Fruit fly (Drosophila melanogaster): ENCODE results near the gene Or33a.

Gene Or33a

DNA sequence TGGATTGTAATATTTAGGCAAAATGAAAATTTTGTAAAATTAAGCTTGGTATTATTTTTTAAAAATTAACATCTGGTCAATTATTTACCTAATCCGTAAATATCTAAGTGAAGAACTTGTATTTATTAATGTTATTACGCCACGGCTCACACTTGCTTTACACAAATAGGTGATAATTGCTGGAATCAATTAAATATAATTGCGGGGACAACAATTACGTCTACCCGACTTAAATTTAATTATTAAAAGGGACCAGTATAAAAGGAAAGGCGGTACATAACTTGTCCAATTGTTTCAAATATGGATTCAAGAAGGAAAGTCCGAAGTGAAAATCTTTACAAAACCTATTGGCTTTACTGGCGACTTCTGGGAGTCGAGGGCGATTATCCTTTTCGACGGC lies at the start of gene Or33a:
TSS of gene Or33a (plus strand) at position 301 of the 400 bp plus-strand sequence.
- TF ChIP-seq CTCF (optimal IDR thresholded peaks at IDR 0.05), result no peak
- TF ChIP-seq CG8478 (optimal IDR thresholded peaks at IDR 0.05), result no peak

DNA sequence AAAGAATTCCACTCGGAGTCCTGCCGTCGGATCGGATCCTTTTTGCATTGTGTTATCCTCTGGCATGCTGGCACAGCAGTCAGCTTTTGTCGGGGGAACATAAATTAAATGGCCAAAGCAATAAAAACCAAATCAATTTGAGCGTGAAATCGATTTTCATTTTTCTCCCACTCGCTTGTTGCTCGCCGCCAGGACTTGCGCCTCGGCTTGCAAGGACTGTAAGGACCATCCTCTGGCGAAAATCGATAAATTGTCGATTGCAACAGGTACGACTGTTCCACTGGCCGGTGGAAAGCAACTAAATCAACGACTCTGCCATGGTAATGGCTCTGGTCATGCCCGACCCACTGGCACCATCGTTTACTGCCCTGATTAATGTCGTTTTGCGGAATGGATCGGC lies 41.0 kb upstream of the Or33a start:
- no peak for TF ChIP-seq CG8478 (optimal IDR thresholded peaks at IDR 0.05)
- no peak for TF ChIP-seq CTCF (optimal IDR thresholded peaks at IDR 0.05)

DNA sequence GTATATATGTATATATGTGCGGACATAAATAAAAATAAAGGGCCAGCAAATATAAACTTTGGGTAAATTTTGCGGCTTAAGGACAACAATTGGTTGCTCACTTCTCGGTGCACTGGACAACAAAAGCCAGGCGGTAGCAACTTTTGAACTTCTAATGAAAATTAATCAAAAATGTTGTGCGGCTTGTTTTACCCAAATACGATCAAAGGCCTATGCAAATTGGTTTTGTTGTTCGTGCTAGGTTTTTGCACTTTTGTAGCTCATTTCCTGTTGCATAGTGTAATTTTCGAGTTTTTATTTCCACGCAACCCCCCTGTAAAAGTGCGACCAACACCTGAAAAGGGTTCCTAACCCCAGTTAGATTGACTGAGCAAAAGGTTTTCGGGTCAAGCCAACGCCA lies 31.8 kb upstream of the Or33a start:
- TF ChIP-seq CTCF (optimal IDR thresholded peaks at IDR 0.05) (no peak), CG8478 (optimal IDR thresholded peaks at IDR 0.05) (no peak)

DNA sequence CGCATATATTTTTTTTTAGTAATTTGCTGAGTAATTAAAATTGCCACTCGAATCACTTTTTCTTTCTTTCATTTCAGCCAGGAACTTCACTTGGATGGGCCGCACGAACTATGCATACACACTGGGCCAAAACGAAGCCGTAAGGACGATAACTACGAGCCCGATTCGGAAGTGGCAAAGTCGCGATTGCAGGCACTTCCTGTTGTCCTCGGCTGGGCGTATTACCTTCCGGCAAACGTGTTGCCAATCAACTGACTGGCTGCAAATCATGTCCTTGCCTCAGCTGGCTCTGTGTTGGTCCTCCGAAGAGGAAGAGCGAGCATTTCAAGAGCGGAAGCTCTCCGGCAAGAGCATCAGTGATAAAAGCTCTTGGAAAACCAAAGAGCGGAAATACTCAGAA lies 31.0 kb upstream of the Or33a start:
- TF ChIP-seq CG8478 (optimal IDR thresholded peaks at IDR 0.05), result no peak

DNA sequence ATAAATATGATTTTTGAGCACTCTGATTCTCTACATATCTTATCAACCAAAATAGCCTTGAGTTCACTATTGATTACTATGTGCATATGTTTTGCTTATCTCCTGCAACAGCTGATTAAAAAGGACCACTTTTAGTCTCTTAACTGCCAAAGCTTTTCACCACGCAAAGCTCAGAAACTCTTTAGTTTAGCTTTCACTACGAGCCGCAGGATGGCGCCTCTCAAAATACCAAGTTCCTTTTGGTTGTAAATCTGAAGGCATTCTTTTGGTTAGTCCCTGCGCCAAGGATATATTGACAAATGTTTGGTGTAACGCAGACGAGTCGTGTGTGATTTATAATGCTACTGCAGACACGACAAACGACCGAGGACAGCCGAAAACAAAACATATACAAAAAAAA lies 30.1 kb upstream of the Or33a start:
- no peak for TF ChIP-seq CG8478 (optimal IDR thresholded peaks at IDR 0.05)
- peak in 1 of 2 experiments; percentile 14 for TF ChIP-seq CTCF (optimal IDR thresholded peaks at IDR 0.05)

DNA sequence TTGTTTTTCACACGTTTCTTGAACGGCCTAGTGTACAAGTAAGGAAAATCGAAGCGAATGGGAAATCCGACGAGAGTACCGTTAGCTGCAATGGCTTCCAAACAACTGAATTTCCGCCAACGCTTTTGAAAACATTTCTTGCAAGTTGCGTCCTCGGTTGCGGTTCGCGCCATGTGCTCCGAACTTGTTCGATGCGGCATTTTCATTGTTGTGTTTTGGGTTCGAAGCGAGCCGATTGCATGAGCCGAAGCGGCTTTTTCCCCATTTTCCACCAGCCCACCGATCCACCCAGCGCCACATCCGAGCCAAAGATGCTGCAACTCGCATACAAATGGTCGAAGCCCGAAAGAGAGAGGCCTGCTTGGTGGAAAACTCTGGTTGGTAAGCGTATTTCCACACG lies 5.8 kb upstream of the Or33a start, which contains the start of gene Pde1c:
TSS of gene Pde1c (minus strand) at position 109 of the 400 bp plus-strand sequence.
- TF ChIP-seq CG8478 (optimal IDR thresholded peaks at IDR 0.05) (no peak), CTCF (optimal IDR thresholded peaks at IDR 0.05) (no peak)

DNA sequence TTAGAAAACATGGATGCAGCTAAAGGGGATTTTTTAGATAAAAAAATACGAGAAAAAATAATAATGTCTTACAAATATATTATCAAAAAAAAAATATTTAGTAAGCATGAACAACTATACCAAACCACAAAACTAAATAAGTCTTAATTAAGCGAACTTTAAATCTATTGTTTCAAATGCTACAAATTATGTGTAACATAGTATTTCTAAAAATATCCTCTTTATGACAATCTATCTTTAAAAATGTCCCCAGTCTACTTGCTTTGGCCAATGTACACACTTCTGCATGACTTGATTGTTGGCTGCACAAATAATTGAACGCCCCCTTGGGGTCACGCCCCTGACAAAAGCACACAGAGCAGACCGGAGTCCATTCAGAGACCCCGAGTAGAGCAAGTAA lies 2.7 kb upstream of the Or33a start:
- TF ChIP-seq CTCF (optimal IDR thresholded peaks at IDR 0.05) (no peak), CG8478 (optimal IDR thresholded peaks at IDR 0.05) (no peak)

DNA sequence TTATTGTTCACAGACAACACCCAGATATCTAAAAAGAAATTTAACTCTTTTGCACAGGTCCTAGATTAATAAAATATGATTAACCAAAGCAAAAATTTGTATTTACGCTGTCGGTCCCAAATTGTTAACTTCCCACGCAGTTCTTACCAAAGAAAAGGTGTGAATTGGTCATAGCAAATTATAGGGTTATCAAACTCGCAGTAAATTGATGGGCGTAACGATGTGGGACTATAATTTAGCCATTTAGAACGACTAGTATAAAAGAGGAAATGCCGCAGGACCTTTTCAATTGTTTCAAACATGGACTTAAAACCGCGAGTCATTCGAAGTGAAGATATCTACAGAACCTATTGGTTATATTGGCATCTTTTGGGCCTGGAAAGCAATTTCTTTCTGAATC lies 1.6 kb downstream of the Or33a start, which contains the start of gene Or33b:
TSS of gene Or33b (plus strand) at position 301 of the 400 bp plus-strand sequence.
- TF ChIP-seq CG8478 (optimal IDR thresholded peaks at IDR 0.05) (no peak), CTCF (optimal IDR thresholded peaks at IDR 0.05) (no peak)

DNA sequence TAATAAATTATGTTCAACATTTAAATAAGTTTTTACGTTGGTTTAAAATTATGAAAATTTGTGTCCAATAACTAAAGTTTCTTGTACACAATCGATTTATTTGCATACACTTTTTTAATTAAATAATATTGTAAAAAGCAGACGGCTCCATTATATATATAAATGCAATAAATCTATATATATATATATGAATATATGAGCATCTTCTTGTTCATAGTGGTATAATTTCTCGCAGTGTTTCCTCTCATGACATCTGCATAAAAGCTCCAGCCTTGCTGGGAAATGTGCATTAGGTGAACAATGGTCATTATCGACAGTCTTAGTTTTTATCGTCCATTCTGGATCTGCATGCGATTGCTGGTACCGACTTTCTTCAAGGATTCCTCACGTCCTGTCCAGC lies 3.4 kb downstream of the Or33a start, which contains the start of gene Or33c:
TSS of gene Or33c (plus strand) at position 301 of the 400 bp plus-strand sequence.
- TF ChIP-seq CG8478 (optimal IDR thresholded peaks at IDR 0.05), result no peak
- TF ChIP-seq CTCF (optimal IDR thresholded peaks at IDR 0.05), result no peak

DNA sequence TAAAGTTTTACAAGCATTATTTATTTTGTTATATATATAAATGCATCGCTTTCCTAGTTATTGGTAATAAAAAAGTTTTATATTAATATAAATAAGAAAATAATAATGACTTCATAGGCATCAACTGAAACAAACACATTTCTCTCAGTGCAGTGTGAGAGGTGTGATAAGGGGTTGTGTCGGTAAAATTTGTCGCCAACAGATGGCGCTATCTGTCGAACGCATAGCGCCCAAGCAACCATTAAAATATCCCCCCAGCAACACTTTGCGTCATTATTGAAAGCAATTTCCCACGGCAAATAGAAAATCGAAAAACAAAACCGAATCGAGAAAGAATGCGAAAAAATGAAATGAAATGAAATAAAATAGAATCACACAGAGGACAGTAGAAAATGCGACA lies 6.3 kb downstream of the Or33a start:
- TF ChIP-seq CTCF (optimal IDR thresholded peaks at IDR 0.05), result peak; percentile 50 to 66
- no peak for TF ChIP-seq CG8478 (optimal IDR thresholded peaks at IDR 0.05)

DNA sequence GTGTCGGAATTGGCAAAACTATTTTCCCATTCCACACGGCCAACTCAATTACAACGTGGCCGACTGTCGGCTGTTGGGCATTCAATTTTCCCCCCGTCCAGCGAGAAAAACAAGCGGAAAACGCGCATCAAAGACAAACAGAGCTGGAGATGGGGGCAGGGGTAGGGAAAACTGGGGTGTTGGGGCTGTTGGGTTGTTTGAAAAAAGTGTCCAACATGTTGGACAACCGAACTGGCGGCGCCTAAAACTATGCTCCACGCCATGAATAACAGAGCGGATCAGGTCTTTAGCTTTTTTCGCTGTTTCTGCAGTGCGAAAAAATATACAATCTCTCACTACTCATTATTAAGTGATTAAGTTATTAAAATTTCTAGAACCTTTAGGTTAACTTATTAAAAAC lies 8.0 kb downstream of the Or33a start:
- TF ChIP-seq CG8478 (optimal IDR thresholded peaks at IDR 0.05) (no peak), CTCF (optimal IDR thresholded peaks at IDR 0.05) (no peak)

DNA sequence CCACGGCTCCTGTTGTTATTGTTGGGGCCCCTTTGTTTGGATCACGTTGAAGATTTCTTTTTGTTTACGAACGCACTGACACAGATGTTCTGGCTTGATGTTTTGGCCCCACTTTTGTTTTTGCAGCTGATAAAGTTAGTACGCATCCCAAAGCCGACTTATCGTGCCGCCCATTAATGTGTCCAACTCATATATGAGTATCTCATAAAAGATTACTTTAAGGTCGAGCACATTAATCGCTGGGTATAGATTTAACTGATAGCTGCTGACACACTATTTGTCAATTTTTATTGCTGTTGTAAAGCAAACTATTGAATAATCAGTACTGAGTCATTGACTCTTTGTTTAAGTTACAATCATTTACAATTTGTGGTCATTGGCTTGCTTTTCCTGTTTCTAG lies 8.5 kb downstream of the Or33a start:
- TF ChIP-seq CG8478 (optimal IDR thresholded peaks at IDR 0.05), result no peak
- TF ChIP-seq CTCF (optimal IDR thresholded peaks at IDR 0.05), result no peak

DNA sequence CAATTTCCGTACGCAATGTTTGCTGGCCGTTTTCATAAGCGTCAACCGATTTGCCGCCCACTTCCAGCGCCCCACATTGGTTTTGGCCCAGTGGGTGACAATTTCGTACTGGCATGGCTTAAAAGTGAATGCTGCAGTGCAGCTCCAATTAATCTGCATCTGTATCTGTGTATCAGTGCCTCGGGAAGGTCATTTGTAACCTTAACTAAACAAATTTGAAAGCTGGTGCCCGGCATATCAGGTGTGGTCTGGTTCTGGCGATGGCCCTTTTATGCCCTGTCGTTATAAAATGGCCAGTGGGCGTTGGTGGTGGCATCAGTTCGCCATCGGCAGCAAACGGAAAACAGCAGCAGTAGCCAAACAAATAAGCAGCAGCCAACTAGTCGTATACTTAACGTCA lies 9.5 kb downstream of the Or33a start, which contains the start of gene Crys:
TSS of gene Crys (plus strand) at position 301 of the 400 bp plus-strand sequence.
- no peak for TF ChIP-seq CTCF (optimal IDR thresholded peaks at IDR 0.05)
- no peak for TF ChIP-seq CG8478 (optimal IDR thresholded peaks at IDR 0.05)

DNA sequence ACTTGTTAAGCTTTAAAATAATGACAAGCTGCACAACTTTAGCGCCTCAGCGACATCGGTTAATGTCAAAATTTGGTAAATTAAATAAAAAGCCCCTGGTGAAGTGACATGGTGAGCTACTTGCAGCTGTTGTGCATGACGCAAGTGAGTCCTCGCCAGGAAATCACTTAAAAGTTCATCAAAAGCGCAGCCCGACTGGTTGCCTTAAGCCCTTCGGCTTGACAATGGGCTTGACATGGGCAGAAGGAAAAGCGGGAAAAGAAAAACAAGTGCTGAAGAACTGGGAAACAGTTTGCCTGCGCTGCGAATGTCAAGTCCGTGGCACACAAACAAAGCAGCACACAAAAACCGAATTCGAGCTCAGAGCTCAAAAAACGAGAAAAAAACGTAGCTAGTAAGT lies 13.3 kb downstream of the Or33a start, which contains the start of gene CG16964:
TSS of gene CG16964 (plus strand) at position 301 of the 400 bp plus-strand sequence.
- TF ChIP-seq CG8478 (optimal IDR thresholded peaks at IDR 0.05) (no peak), CTCF (optimal IDR thresholded peaks at IDR 0.05) (no peak)

DNA sequence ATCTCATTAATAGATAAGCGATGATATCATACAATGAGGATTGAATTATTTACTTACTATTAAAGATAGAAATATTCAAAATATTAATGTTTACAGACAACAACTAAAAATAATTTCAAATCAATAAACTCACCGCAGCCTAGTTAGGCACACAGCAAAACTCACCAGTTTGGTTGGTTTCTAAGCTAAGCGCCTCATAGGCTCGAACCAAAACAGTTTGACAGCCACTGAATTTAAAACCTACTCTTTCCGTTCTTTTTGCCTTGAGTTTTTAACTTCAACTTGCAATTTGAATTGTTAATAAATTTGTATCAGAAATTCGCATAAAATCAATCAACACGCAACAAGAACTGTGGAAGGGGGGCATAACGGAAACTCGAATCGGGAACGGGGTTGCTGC lies 14.2 kb downstream of the Or33a start:
- peak; percentile 25 to 57 for TF ChIP-seq CTCF (optimal IDR thresholded peaks at IDR 0.05)
- no peak for TF ChIP-seq CG8478 (optimal IDR thresholded peaks at IDR 0.05)

DNA sequence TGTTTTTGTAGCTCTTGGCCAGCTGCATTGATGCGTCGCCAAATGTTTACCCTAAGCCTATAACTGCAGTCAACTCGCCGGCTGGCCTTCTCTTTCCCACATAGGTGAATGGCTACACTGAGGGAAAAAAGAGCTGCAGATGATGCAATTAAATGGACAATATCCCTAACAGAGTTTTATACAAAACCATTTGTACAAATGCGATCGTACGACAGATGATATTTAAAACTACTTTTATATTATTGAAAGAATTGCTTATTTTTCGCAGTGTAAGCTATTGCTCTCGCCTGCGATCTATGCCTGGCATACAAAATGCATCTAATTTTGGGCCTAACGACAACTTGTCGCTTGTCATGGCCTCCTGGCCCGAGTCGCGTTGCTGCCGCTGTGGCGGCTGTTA lies 15.6 kb downstream of the Or33a start:
- TF ChIP-seq CTCF (optimal IDR thresholded peaks at IDR 0.05), result no peak
- TF ChIP-seq CG8478 (optimal IDR thresholded peaks at IDR 0.05), result no peak

DNA sequence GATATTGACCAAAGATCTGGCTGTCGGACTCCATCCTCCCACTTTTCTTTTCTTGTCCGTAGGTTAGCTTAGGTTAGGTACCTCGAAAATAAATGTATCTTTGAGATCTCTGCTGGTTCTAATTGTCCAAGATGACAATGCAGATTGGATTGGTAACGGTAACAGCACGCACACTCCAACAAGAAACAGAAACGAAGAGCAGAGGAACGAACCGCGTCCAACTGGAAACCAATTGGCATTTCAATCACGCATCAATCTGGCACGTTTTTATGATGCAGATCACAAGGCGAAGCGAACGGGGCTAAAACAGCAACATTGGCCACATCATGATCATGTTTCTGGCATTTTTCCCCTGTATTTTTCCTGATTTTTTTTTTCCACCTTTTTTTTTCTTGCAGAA lies 21.5 kb downstream of the Or33a start:
- TF ChIP-seq CTCF (optimal IDR thresholded peaks at IDR 0.05) (no peak), CG8478 (optimal IDR thresholded peaks at IDR 0.05) (no peak)

Measured in S2 (cell line).